Worm (Caenorhabditis elegans) whole organism, late embryonic: Measurements from ENCODE around the gene E01G6.1.

Experiments
- K02D7.2 ChIP-seq: sonication (generic microtip); optimal IDR thresholded peaks from 2 replicates; lab custom pipeline; 2017; ENCODE audit warnings: mild to moderate bottlenecking, missing genetic modification characterization, missing compliant biosample characterization
- ceh-18 ChIP-seq: sonication (generic microtip); optimal IDR thresholded peaks from 2 replicates; lab custom pipeline; 2016; ENCODE audit warnings: missing genetic modification characterization, missing compliant biosample characterization
- fkh-10 ChIP-seq: fragments of 150-350 bp; optimal IDR thresholded peaks from 2 replicates; lab custom pipeline; 2014; ENCODE audit warnings: missing biosample characterization, missing genetic modification reagents, missing genetic modification characterization
- nhr-11 ChIP-seq: fragments of 150-350 bp; optimal IDR thresholded peaks from 2 replicates; lab custom pipeline; 2014; ENCODE audit warnings: missing biosample characterization, missing genetic modification characterization
- pha-2 ChIP-seq: sonication (generic microtip); optimal IDR thresholded peaks from 2 replicates; lab custom pipeline; 2017; ENCODE audit warnings: mild to moderate bottlenecking, missing genetic modification characterization, missing compliant biosample characterization
- pha-4 ChIP-seq: fragments of 150-350 bp; optimal IDR thresholded peaks from 2 replicates; lab custom pipeline; 2018; ENCODE audit warnings: missing biosample characterization, missing genetic modification reagents, missing genetic modification characterization
- tbx-2 ChIP-seq: sonication (generic microtip); optimal IDR thresholded peaks from 2 replicates; lab custom pipeline; 2016; ENCODE audit warnings: missing genetic modification characterization, missing compliant biosample characterization
- zip-5 ChIP-seq: sonication (generic microtip); optimal IDR thresholded peaks from 2 replicates; lab custom pipeline; 2016; ENCODE audit warnings: missing genetic modification characterization, missing compliant biosample characterization

DNA sequence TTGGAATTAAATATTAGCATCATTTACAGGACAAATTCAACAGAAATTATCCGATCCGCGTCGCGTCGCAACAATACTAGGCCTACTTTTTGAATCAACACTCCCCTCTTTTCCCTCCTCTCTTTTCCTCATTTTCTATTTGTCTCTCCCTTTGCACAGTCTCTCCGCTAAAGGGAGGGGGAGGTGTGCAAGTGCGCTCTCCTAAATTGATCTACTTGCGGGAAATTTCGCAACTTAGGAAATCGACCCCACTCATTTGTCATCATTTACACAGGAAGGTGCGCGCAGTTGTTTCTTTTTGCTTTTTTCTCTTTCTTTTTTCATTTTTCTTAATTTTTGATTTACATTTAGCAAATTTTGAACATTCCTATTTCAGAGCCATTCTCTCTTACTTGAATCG is 22.2 kb downstream of the E01G6.1 start, which contains the start of gene C04B4.2:
- TF ChIP-seq fkh-10 (GFP tag; lab: Kevin White, UChicago) (no peak), tbx-2 (tag; lab: Kevin White, UChicago) (no peak), K02D7.2 (tag; lab: Kevin White, UChicago) (no peak), ceh-18 (tag; lab: Kevin White, UChicago) (no peak), pha-4 (tag; lab: Kevin White, UChicago) (no peak), nhr-11 (tag; lab: Kevin White, UChicago) (no peak), pha-2 (no peak), zip-5 (tag; lab: Kevin White, UChicago) (no peak)
